Fruit fly (Drosophila melanogaster) whole organism, embryonic: ENCODE results near the gene Upf1.
A peak's percentile ranks its signal among the peaks of the same experiment; 100 is the strongest.

Source experiments
- Antp ChIP-seq: fragments of 200-800 bp; sonication (Bioruptor generic); optimal IDR thresholded peaks from 3 replicates; lab custom pipeline; 2016; ENCODE audit warnings: missing biosample characterization, missing genetic modification characterization
- Asciz ChIP-seq: fragments of 200-800 bp; sonication (Bioruptor generic); optimal IDR thresholded peaks from 2 replicates; lab custom pipeline; 2017; ENCODE audit warnings: missing biosample characterization, mild to moderate bottlenecking, missing genetic modification characterization, missing genetic modification reagents
- Atf-2 ChIP-seq: fragments of 200-800 bp; sonication (Bioruptor generic); optimal IDR thresholded peaks from 2 replicates; lab custom pipeline; 2016; ENCODE audit warnings: missing biosample characterization, missing genetic modification characterization
- B-H2 ChIP-seq: fragments of 200-800 bp; sonication (Bioruptor generic); optimal IDR thresholded peaks from 2 replicates; lab custom pipeline; 2018; ENCODE audit warnings: missing biosample characterization, mild to moderate bottlenecking, missing genetic modification characterization
- CG10147 ChIP-seq: fragments of 200-800 bp; sonication (Bioruptor generic); optimal IDR thresholded peaks from 2 replicates; lab custom pipeline; 2019; ENCODE audit warnings: missing biosample characterization, mild to moderate bottlenecking, missing genetic modification characterization, moderate library complexity
- CG1024 ChIP-seq: fragments of 200-800 bp; sonication (Bioruptor generic); IDR thresholded peaks from 2 replicates; pipeline ENCODE4 v1.3.6; 2022; ENCODE audit warnings: missing biosample characterization, missing genetic modification characterization
- CG11247 ChIP-seq: fragments of 200-800 bp; sonication (Bioruptor generic); IDR thresholded peaks from 2 replicates; pipeline ENCODE4 v1.3.6; 2022; ENCODE audit warnings: missing biosample characterization, missing genetic modification characterization
- CG12744 ChIP-seq: fragments of 200-800 bp; sonication (Bioruptor generic); optimal IDR thresholded peaks from 2 replicates; lab custom pipeline; 2016; ENCODE audit warnings: missing biosample characterization, missing genetic modification characterization
- CG14441 ChIP-seq: fragments of 200-800 bp; sonication (Bioruptor generic); IDR thresholded peaks from 2 replicates; pipeline ENCODE4 v1.3.6; 2022; ENCODE audit warnings: missing biosample characterization, missing genetic modification characterization
- CG15073 ChIP-seq: fragments of 200-800 bp; sonication (Bioruptor generic); optimal IDR thresholded peaks from 2 replicates; lab custom pipeline; 2016; ENCODE audit warnings: missing biosample characterization, missing genetic modification characterization
- CG17359 ChIP-seq: fragments of 200-800 bp; sonication (Bioruptor generic); optimal IDR thresholded peaks from 3 replicates; lab custom pipeline; 2018; ENCODE audit warnings: missing biosample characterization, mild to moderate bottlenecking, missing genetic modification characterization, moderate library complexity
- CG17829 ChIP-seq: fragments of 200-800 bp; optimal IDR thresholded peaks from 2 replicates; lab custom pipeline; 2019; ENCODE audit warnings: missing biosample characterization, mild to moderate bottlenecking, missing genetic modification characterization, moderate library complexity
- CG18262 ChIP-seq: fragments of 200-800 bp; optimal IDR thresholded peaks from 3 replicates; lab custom pipeline; 2019; ENCODE audit warnings: missing biosample characterization, mild to moderate bottlenecking, missing genetic modification characterization, moderate library complexity
- CG2202 ChIP-seq: fragments of 200-800 bp; sonication (Bioruptor generic); optimal IDR thresholded peaks from 2 replicates; lab custom pipeline; 2018; ENCODE audit warnings: missing biosample characterization, mild to moderate bottlenecking, missing genetic modification characterization
- CG30431 ChIP-seq: fragments of 200-800 bp; sonication (Bioruptor generic); optimal IDR thresholded peaks from 2 replicates; lab custom pipeline; 2017; ENCODE audit warnings: missing biosample characterization, missing genetic modification characterization
- CG32532 ChIP-seq: fragments of 200-800 bp; sonication (Bioruptor generic); IDR thresholded peaks from 2 replicates; pipeline ENCODE4 v1.3.6; 2022; ENCODE audit warnings: missing biosample characterization, missing genetic modification characterization
- CG3281 ChIP-seq: fragments of 200-800 bp; sonication (Bioruptor generic); optimal IDR thresholded peaks from 3 replicates; lab custom pipeline; 2017; ENCODE audit warnings: missing biosample characterization, mild to moderate bottlenecking, missing genetic modification characterization
- CG5245 ChIP-seq: fragments of 200-800 bp; sonication (Bioruptor generic); optimal IDR thresholded peaks from 3 replicates; lab custom pipeline; 2016; ENCODE audit warnings: missing biosample characterization, missing genetic modification characterization
- CG6254 ChIP-seq: fragments of 200-800 bp; sonication (Bioruptor generic); optimal IDR thresholded peaks from 3 replicates; lab custom pipeline; 2017; ENCODE audit warnings: mild to moderate bottlenecking, missing biosample characterization, missing genetic modification reagents, missing genetic modification characterization
- CG7839 ChIP-seq: fragments of 200-800 bp; sonication (Bioruptor generic); optimal IDR thresholded peaks from 3 replicates; lab custom pipeline; 2018; ENCODE audit warnings: missing biosample characterization, mild to moderate bottlenecking, missing genetic modification characterization, moderate library complexity
- CG8924 ChIP-seq: fragments of 200-800 bp; optimal IDR thresholded peaks from 3 replicates; lab custom pipeline; 2019; ENCODE audit warnings: missing biosample characterization, mild to moderate bottlenecking, missing genetic modification characterization, moderate library complexity
- CG8944 ChIP-seq: fragments of 200-800 bp; sonication (Bioruptor generic); optimal IDR thresholded peaks from 3 replicates; lab custom pipeline; 2016; ENCODE audit warnings: missing biosample characterization, missing genetic modification characterization
- CG9932 ChIP-seq: fragments of 200-800 bp; sonication (Bioruptor generic); IDR thresholded peaks from 2 replicates; pipeline ENCODE4 v1.3.6; 2022; ENCODE audit warnings: missing biosample characterization, missing genetic modification characterization
- D19A ChIP-seq: fragments of 200-800 bp; optimal IDR thresholded peaks from 3 replicates; lab custom pipeline; 2019; ENCODE audit warnings: missing biosample characterization, mild to moderate bottlenecking, missing genetic modification characterization, moderate library complexity
- Fer3 ChIP-seq: fragments of 200-800 bp; sonication (Bioruptor generic); optimal IDR thresholded peaks from 2 replicates; lab custom pipeline; 2018; ENCODE audit warnings: missing biosample characterization, mild to moderate bottlenecking, missing genetic modification characterization, moderate library complexity
- HLHmδ ChIP-seq: fragments of 200-800 bp; sonication (Bioruptor generic); optimal IDR thresholded peaks from 2 replicates; lab custom pipeline; 2018; ENCODE audit warnings: missing biosample characterization, mild to moderate bottlenecking, missing genetic modification characterization, moderate library complexity
- HmgZ ChIP-seq: fragments of 200-800 bp; sonication (Bioruptor generic); optimal IDR thresholded peaks from 2 replicates; lab custom pipeline; 2018; ENCODE audit warnings: missing biosample characterization, mild to moderate bottlenecking, missing genetic modification characterization
- Jarid2 ChIP-seq: fragments of 200-800 bp; sonication (Bioruptor generic); optimal IDR thresholded peaks from 3 replicates; lab custom pipeline; 2017; ENCODE audit warnings: mild to moderate bottlenecking, missing biosample characterization, missing genetic modification reagents, missing genetic modification characterization
- Max ChIP-seq: fragments of 200-800 bp; sonication (Bioruptor generic); optimal IDR thresholded peaks from 2 replicates; lab custom pipeline; 2016; ENCODE audit warnings: missing biosample characterization, mild to moderate bottlenecking, missing genetic modification characterization
- Meics ChIP-seq: fragments of 200-800 bp; sonication (Bioruptor generic); optimal IDR thresholded peaks from 2 replicates; lab custom pipeline; 2017; ENCODE audit warnings: missing biosample characterization, mild to moderate bottlenecking, missing genetic modification characterization
- NK7.1 ChIP-seq: fragments of 200-800 bp; sonication (Bioruptor generic); optimal IDR thresholded peaks from 3 replicates; lab custom pipeline; 2016; ENCODE audit warnings: missing biosample characterization, missing genetic modification characterization
- Opbp ChIP-seq: fragments of 200-800 bp; sonication (Bioruptor generic); IDR thresholded peaks from 3 replicates; pipeline ENCODE4 v1.3.6; 2022; ENCODE audit warnings: missing biosample characterization, missing genetic modification characterization; ENCODE audit not compliant: partially characterized antibody
- Rx ChIP-seq: fragments of 200-800 bp; sonication (Bioruptor generic); IDR thresholded peaks from 2 replicates; pipeline ENCODE4 v1.3.6; 2022; ENCODE audit warnings: missing biosample characterization, missing genetic modification characterization
- Sin3A ChIP-seq: fragments of >200 bp; optimal IDR thresholded peaks from 2 replicates; lab custom pipeline; 2018
- aop ChIP-seq: fragments of 200-800 bp; sonication (Bioruptor generic); IDR thresholded peaks from 2 replicates; pipeline ENCODE4 v1.3.6; 2022; ENCODE audit warnings: missing biosample characterization, missing genetic modification characterization
- ash1 ChIP-seq: fragments of 200-800 bp; sonication (Bioruptor generic); optimal IDR thresholded peaks from 2 replicates; lab custom pipeline; 2018; ENCODE audit warnings: missing biosample characterization, mild to moderate bottlenecking, missing genetic modification characterization
- bbx ChIP-seq: fragments of 200-800 bp; sonication (Bioruptor generic); IDR thresholded peaks from 2 replicates; pipeline ENCODE4 v1.3.6; 2022; ENCODE audit warnings: missing biosample characterization, missing genetic modification characterization; ENCODE audit not compliant: partially characterized antibody
- cad ChIP-seq: fragments of >200 bp; optimal IDR thresholded peaks from 2 replicates; lab custom pipeline; 2017; ENCODE audit warnings: missing biosample characterization, missing genetic modification characterization
- cwo ChIP-seq: fragments of 200-800 bp; sonication (Bioruptor generic); optimal IDR thresholded peaks from 3 replicates; lab custom pipeline; 2017; ENCODE audit warnings: missing biosample characterization, missing genetic modification characterization, mild to moderate bottlenecking, moderate library complexity, missing genetic modification reagents
- dmrt11E ChIP-seq: fragments of 200-800 bp; sonication (Bioruptor generic); optimal IDR thresholded peaks from 3 replicates; lab custom pipeline; 2018; ENCODE audit warnings: missing biosample characterization, mild to moderate bottlenecking, missing genetic modification characterization, moderate library complexity
- gsb ChIP-seq: fragments of 200-800 bp; sonication (Bioruptor generic); IDR thresholded peaks from 2 replicates; pipeline ENCODE4 v1.3.6; 2022; ENCODE audit warnings: missing biosample characterization, missing genetic modification characterization
- insv ChIP-seq, 2 experiments: fragments of 200-800 bp; sonication (Bioruptor generic); optimal IDR thresholded peaks; 3 replicates each; lab custom pipeline; 2016 to 2018; ENCODE audit warnings: missing biosample characterization in 2 of 2, missing genetic modification characterization in 2 of 2
- mam ChIP-seq: fragments of 200-800 bp; sonication (Bioruptor generic); optimal IDR thresholded peaks from 3 replicates; lab custom pipeline; 2016; ENCODE audit warnings: missing biosample characterization, missing genetic modification characterization
- p53 ChIP-seq: fragments of 200-800 bp; sonication (Bioruptor generic); optimal IDR thresholded peaks from 2 replicates; lab custom pipeline; 2016; ENCODE audit warnings: missing biosample characterization, missing genetic modification characterization
- slbo ChIP-seq: fragments of 200-800 bp; sonication (Bioruptor generic); IDR thresholded peaks from 2 replicates; pipeline ENCODE4 v1.3.6; 2022; ENCODE audit warnings: missing biosample characterization, missing genetic modification characterization
- tin ChIP-seq: fragments of 200-800 bp; sonication (Bioruptor generic); optimal IDR thresholded peaks from 3 replicates; lab custom pipeline; 2016; ENCODE audit warnings: missing biosample characterization, missing genetic modification characterization
- trh ChIP-seq: fragments of 200-800 bp; sonication (Bioruptor generic); optimal IDR thresholded peaks from 2 replicates; lab custom pipeline; 2016; ENCODE audit warnings: missing biosample characterization, missing genetic modification characterization
- unpg ChIP-seq: fragments of 200-800 bp; sonication (Bioruptor generic); optimal IDR thresholded peaks from 3 replicates; lab custom pipeline; 2018; ENCODE audit warnings: missing biosample characterization, mild to moderate bottlenecking, missing genetic modification characterization, moderate library complexity
- vvl ChIP-seq: fragments of 200-800 bp; sonication (Bioruptor generic); IDR thresholded peaks from 2 replicates; pipeline ENCODE4 v1.3.6; 2022; ENCODE audit warnings: missing biosample characterization, missing genetic modification characterization
- wor ChIP-seq: fragments of 200-800 bp; sonication (Bioruptor generic); IDR thresholded peaks from 2 replicates; pipeline ENCODE4 v1.3.6; 2022; ENCODE audit warnings: missing biosample characterization, missing genetic modification characterization
- zen2 ChIP-seq: fragments of 200-800 bp; sonication (Bioruptor generic); IDR thresholded peaks from 3 replicates; pipeline ENCODE4 v1.3.6; 2022; ENCODE audit warnings: missing biosample characterization, missing genetic modification characterization; ENCODE audit not compliant: partially characterized antibody

The Upf1 gene

dm6 chrX:11915154-11915593 is 10.0 kb upstream of the Upf1 start (continued):
- TF ChIP-seq vvl (GFP tag; lab: Robert Waterston, UW) (peak; percentile 89), slbo (GFP tag; lab: Robert Waterston, UW) (peak; percentile 74), Rx (GFP tag; lab: Robert Waterston, UW) (peak; percentile 64), CG7839 (tag; lab: Kevin White, UChicago) (peak; percentile 95), CG3281 (peak; percentile 87), CG9932 (GFP tag; lab: Robert Waterston, UW) (peak; percentile 88), zen2 (no peak), HLHmδ (GFP tag; lab: Kevin White, UChicago) (no peak), CG8924 (tag; lab: Kevin White, UChicago) (peak; percentile 94), Opbp (GFP tag; lab: Robert Waterston, UW) (no peak), insv (GFP tag; optimal IDR thresholded peaks at IDR 0.05; lab: Kevin White, UChicago) (peak in 1 of 2 experiments; percentile 47), p53 (GFP tag; lab: Kevin White, UChicago) (no peak), aop (GFP tag; lab: Robert Waterston, UW) (0 out of 2 replicates have a peak, but pooled peaks have one; percentile 46), CG17829 (tag; lab: Kevin White, UChicago) (peak; percentile 95), CG18262 (tag; lab: Kevin White, UChicago) (peak; percentile 96), CG14441 (GFP tag; lab: Robert Waterston, UW) (peak; percentile 81), ash1 (GFP tag; lab: Kevin White, UChicago) (no peak), Asciz (GFP tag; lab: Kevin White, UChicago) (peak; percentile 89), D19A (tag; lab: Kevin White, UChicago) (peak; percentile 90), gsb (GFP tag; lab: Robert Waterston, UW) (peak; percentile 74), CG12744 (GFP tag; lab: Kevin White, UChicago) (no peak), wor (GFP tag; lab: Robert Waterston, UW) (peak; percentile 81), CG1024 (peak; percentile 15; the same call in 1 of the 2 replicates), NK7.1 (no peak), Meics (GFP tag; lab: Kevin White, UChicago) (peak; percentile 90), CG10147 (GFP tag; lab: Kevin White, UChicago) (peak; percentile 88), CG8944 (GFP tag; lab: Kevin White, UChicago) (no peak), tin (GFP tag; lab: Kevin White, UChicago) (peak; percentile 75), bbx (GFP tag; lab: Robert Waterston, UW) (no peak), unpg (peak; percentile 93), Antp (GFP tag; lab: Kevin White, UChicago) (no peak), CG2202 (tag; lab: Kevin White, UChicago) (peak; percentile 81), trh (GFP tag; lab: Kevin White, UChicago) (peak; percentile 50), CG17359 (peak; percentile 92), Fer3 (peak; percentile 86), mam (GFP tag; lab: Kevin White, UChicago) (peak; percentile 2), HmgZ (peak; percentile 82), dmrt11E (tag; lab: Kevin White, UChicago) (peak; percentile 96), CG6254 (GFP tag; lab: Kevin White, UChicago) (peak; percentile 85), B-H2 (GFP tag; lab: Kevin White, UChicago) (peak; percentile 65), Sin3A (lab: Kevin White, UChicago) (no peak), CG5245 (GFP tag; lab: Kevin White, UChicago) (peak; percentile 11), cad (GFP tag; lab: Kevin White, UChicago) (no peak), CG32532 (GFP tag; lab: Robert Waterston, UW) (peak; percentile 89), Atf-2 (GFP tag; lab: Kevin White, UChicago) (no peak), CG11247 (GFP tag; lab: Robert Waterston, UW) (peak; percentile 54), CG15073 (no peak), Jarid2 (GFP tag; lab: Kevin White, UChicago) (peak; percentile 71), CG30431 (GFP tag; lab: Kevin White, UChicago) (peak; percentile 79), Max (GFP tag; lab: Kevin White, UChicago) (peak; percentile 32), cwo (GFP tag; lab: Kevin White, UChicago) (peak; percentile 77)
